Worm (Caenorhabditis elegans): ENCODE results near the gene K02A6.2.

K02A6.2 gene

DNA sequence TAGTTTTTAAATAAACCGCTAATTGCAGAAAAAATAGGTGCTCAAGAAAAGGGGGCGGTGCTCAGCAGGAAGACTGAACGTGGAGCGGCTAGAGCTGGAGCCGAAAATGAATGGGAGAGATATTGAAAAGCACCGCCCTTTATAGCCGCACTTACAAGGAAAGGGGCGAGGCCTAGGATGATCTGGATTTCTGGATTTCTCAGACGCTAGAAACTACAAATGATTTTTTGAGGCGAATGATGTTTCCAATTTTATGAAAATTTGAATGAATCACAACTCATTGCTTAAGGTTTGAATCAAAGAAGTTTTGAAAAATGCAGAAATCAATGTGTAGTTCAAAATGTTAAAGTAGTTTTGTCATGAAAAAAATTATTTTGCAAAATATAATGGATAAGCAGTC is at the start of gene K02A6.2:
TSS of gene K02A6.2 (minus strand) at position 101 of the 400 bp plus-strand sequence.
- TF ChIP-seq irx-1 (tag; optimal IDR thresholded peaks at IDR 0.05) (no peak), vab-15 (tag; optimal IDR thresholded peaks at IDR 0.05) (no peak), lin-39 (tag; optimal IDR thresholded peaks at IDR 0.05) (no peak), lin-14 (GFP tag; optimal IDR thresholded peaks at IDR 0.05) (no peak), hpl-2 (GFP tag; optimal IDR thresholded peaks at IDR 0.05) (no peak), mep-1 (tag; optimal IDR thresholded peaks at IDR 0.05) (no peak), nhr-47 (tag; optimal IDR thresholded peaks at IDR 0.05) (no peak), unc-86 (tag; optimal IDR thresholded peaks at IDR 0.05) (no peak), unc-130 (tag; optimal IDR thresholded peaks at IDR 0.05) (no peak)

DNA sequence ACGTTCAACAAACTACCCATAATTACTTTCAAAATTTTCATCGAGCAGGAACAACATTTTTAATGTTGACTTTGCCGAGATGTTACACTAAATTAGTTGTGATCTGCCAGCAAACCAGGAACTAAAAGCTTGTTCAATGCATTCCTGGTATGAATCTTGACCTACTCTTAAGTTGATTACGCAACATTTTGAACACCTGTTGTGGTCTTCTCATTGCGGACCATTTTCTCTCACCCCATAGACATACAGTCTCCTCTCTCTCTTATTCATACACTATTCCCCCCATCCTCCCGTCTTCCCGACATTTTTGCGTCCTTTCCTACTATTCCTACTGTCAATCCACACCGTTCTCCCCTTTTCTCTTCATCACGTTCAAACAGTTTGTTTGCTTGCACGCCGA is 48.7 kb upstream of the K02A6.2 start:
- TF ChIP-seq nhr-77 (tag; optimal IDR thresholded peaks at IDR 0.05) (no peak), sptf-1 (tag; optimal IDR thresholded peaks at IDR 0.05) (no peak), unc-130 (tag; optimal IDR thresholded peaks at IDR 0.05) (no peak), nhr-71 (tag; optimal IDR thresholded peaks at IDR 0.05) (no peak), alr-1 (tag; optimal IDR thresholded peaks at IDR 0.05; ENCODE audit: borderline replicate concordance) (no peak), lin-15B (tag; optimal IDR thresholded peaks at IDR 0.05) (no peak), aha-1 (tag; optimal IDR thresholded peaks at IDR 0.05) (no peak), efl-3 (GFP tag; optimal IDR thresholded peaks at IDR 0.05) (no peak), mep-1 (tag; optimal IDR thresholded peaks at IDR 0.05) (no peak), ces-1 (GFP tag; optimal IDR thresholded peaks at IDR 0.05) (no peak), mef-2 (tag; optimal IDR thresholded peaks at IDR 0.05) (no peak), mab-9 (GFP tag; IDR thresholded peaks at IDR 0.05) (no peak), skn-1 (tag; optimal IDR thresholded peaks at IDR 0.05) (no peak), snpc-4 (tag; optimal IDR thresholded peaks at IDR 0.05) (no peak), unc-30 (tag; optimal IDR thresholded peaks at IDR 0.05) (no peak), nhr-237 (tag; optimal IDR thresholded peaks at IDR 0.05) (no peak), sox-4 (tag; optimal IDR thresholded peaks at IDR 0.05) (no peak), vab-15 (tag; optimal IDR thresholded peaks at IDR 0.05) (no peak)

DNA sequence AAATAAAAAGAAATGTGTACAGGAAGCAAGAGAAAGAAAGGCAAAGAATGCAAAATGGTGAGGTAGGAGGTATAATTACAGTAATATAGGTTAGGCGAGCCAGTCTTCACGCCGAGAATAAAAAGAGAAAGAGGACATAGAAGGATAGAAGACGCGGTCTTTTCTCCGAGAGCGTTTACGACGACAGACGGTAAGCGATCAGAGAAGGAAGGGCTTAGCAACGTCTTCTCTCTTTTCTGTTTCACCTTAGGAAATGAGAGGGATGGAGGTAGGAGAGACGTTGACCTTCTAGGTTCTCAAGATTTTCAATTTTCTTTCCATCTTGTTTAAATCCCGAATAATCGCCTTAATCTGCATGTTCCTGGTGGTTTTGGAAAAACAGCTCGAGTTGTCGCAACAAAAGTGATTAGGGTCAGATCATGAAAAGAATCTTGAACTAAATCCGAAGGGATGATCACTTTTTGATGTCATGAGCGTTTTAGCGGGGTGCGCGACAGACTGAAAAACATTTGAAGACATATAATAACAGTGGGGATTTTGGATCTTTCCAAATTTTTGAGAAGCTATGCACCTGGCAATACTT is 46.2 kb upstream of the K02A6.2 start, which contains the start of gene cutl-29:
TSS of gene cutl-29 (minus strand) at position 51 of the 583 bp plus-strand sequence.
- no peak for TF ChIP-seq efl-3 (GFP tag; optimal IDR thresholded peaks at IDR 0.05)
- peak; percentile 58 for TF ChIP-seq dsc-1 (tag; optimal IDR thresholded peaks at IDR 0.05)
- TF ChIP-seq egl-13 (tag; optimal IDR thresholded peaks at IDR 0.05) = peak; percentile 17
- TF ChIP-seq hpl-2 (GFP tag; optimal IDR thresholded peaks at IDR 0.05) = no peak
- peak; percentile 46 for TF ChIP-seq nhr-85 (tag)
- TF ChIP-seq blmp-1 (tag; optimal IDR thresholded peaks at IDR 0.05) = peak; percentile 36
- no peak for TF ChIP-seq fos-1 (tag; optimal IDR thresholded peaks at IDR 0.05)

DNA sequence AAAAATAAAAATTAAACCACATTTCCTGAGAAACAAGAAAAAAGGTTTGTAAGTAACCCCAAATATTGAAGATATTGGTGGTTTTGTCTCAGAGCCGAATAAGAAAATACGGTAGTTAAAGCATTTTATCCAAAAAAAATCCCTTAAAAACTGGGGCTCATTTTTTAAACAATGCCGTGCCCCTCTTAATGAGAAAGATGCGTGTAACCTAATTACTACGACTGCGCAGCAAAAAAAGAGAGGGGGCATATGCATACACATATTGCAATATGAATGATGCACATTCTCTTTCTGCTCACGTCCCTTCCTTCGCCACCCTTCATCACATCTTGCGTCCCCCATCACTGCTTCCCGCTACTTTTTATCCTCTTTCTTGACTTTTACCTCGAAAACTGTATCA is 43.3 kb upstream of the K02A6.2 start:
- TF ChIP-seq Y116A8C.19 (tag; optimal IDR thresholded peaks at IDR 0.05; ENCODE audit: borderline replicate concordance) (no peak), lir-3 (tag; optimal IDR thresholded peaks at IDR 0.05; ENCODE audit: poor library complexity) (no peak), mef-2 (tag; optimal IDR thresholded peaks at IDR 0.05) (no peak), mep-1 (tag; optimal IDR thresholded peaks at IDR 0.05) (no peak), pax-3 (tag; optimal IDR thresholded peaks at IDR 0.05) (no peak), snpc-4 (tag; optimal IDR thresholded peaks at IDR 0.05) (no peak), nhr-71 (tag; optimal IDR thresholded peaks at IDR 0.05) (no peak), nhr-19 (GFP tag; conservative IDR thresholded peaks at IDR 0.05) (no peak), C16A3.4 (tag; optimal IDR thresholded peaks at IDR 0.05) (no peak), vab-15 (tag; optimal IDR thresholded peaks at IDR 0.05) (no peak), C34B4.2 (tag; optimal IDR thresholded peaks at IDR 0.05) (no peak), fkh-4 (tag; optimal IDR thresholded peaks at IDR 0.05; ENCODE audit: borderline replicate concordance) (no peak), rnt-1 (tag; optimal IDR thresholded peaks at IDR 0.05) (no peak), unc-62 (GFP tag; optimal IDR thresholded peaks at IDR 0.05) (no peak), ceh-88 (GFP tag; IDR thresholded peaks at IDR 0.05) (no peak), lin-14 (GFP tag; optimal IDR thresholded peaks at IDR 0.05) (no peak)

Data from whole organism, L1 larva.